Worm (Caenorhabditis elegans): ENCODE data around the gene frpr-11.

DNA sequence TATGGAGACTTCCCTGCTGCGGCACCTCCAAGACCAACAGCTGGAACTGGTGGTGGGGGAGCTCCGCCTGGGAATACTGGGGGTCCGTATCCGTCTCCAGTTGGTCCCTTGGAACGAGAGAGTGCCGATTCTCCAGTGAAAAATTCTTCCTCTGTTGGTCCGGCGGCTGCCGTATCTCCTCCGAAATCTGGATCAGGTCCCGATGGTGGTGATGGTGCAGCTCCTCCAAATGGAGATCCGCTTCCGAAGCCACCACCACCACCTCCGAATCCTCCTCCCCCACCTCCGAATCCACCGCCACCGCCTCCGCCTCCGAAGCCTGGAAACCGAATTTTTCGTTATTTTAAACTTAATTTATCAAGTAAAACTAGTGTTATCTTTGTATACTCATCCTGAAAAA is 33.4 kb downstream of the frpr-11 start:
- TF ChIP-seq ceh-82 (tag; optimal IDR thresholded peaks at IDR 0.05), result no peak
- no peak for TF ChIP-seq skn-1 (tag; optimal IDR thresholded peaks at IDR 0.05)
- no peak for TF ChIP-seq ceh-28 (tag; optimal IDR thresholded peaks at IDR 0.05)
- no peak for TF ChIP-seq jun-1 (tag; optimal IDR thresholded peaks at IDR 0.05)
- no peak for TF ChIP-seq nhr-11 (tag; optimal IDR thresholded peaks at IDR 0.05)
- TF ChIP-seq nfya-1 (tag; optimal IDR thresholded peaks at IDR 0.05; ENCODE audit: insufficient read depth), result no peak
- TF ChIP-seq ztf-11 (tag; optimal IDR thresholded peaks at IDR 0.05), result no peak
- TF ChIP-seq elt-1 (tag; optimal IDR thresholded peaks at IDR 0.05), result no peak
- TF ChIP-seq nhr-237 (tag; optimal IDR thresholded peaks at IDR 0.05), result no peak
- TF ChIP-seq fkh-2 (tag; optimal IDR thresholded peaks at IDR 0.05), result no peak
- TF ChIP-seq fkh-10 (GFP tag; optimal IDR thresholded peaks at IDR 0.05), result no peak
- TF ChIP-seq lin-15B (tag; optimal IDR thresholded peaks at IDR 0.05), result no peak
- TF ChIP-seq sea-2 (GFP tag; optimal IDR thresholded peaks at IDR 0.05), result no peak
- TF ChIP-seq ama-1 (optimal IDR thresholded peaks at IDR 0.05), result no peak
